Fruit fly (Drosophila melanogaster) whole organism, prepupa: ENCODE data around the gene Rev1.
A peak's percentile ranks its signal among the peaks of the same experiment; 100 is the strongest.

Experiments used
- Blimp-1 ChIP-seq: fragments of 200-800 bp; sonication (Bioruptor generic); optimal IDR thresholded peaks from 3 replicates; lab custom pipeline; 2017; ENCODE audit warnings: missing biosample characterization, missing genetic modification characterization, mild to moderate bottlenecking, moderate library complexity, missing genetic modification reagents
- CG10631 ChIP-seq: fragments of 200-800 bp; sonication (Bioruptor generic); optimal IDR thresholded peaks from 2 replicates; lab custom pipeline; 2016; ENCODE audit warnings: missing biosample characterization, missing genetic modification characterization
- CG10669 ChIP-seq: fragments of 200-800 bp; sonication (Bioruptor generic); optimal IDR thresholded peaks from 3 replicates; lab custom pipeline; 2018; ENCODE audit warnings: missing biosample characterization, mild to moderate bottlenecking, missing genetic modification characterization, moderate library complexity
- CG11902 ChIP-seq: fragments of 200-800 bp; sonication (Bioruptor generic); optimal IDR thresholded peaks from 3 replicates; lab custom pipeline; 2016; ENCODE audit warnings: missing biosample characterization, missing genetic modification characterization
- CG15336 ChIP-seq: fragments of 200-800 bp; sonication (Bioruptor generic); IDR thresholded peaks from 2 replicates; pipeline ENCODE4 v1.3.6; 2022; ENCODE audit warnings: missing biosample characterization, missing genetic modification characterization
- CG1621 ChIP-seq: fragments of 200-800 bp; sonication (Bioruptor generic); optimal IDR thresholded peaks from 3 replicates; lab custom pipeline; 2018; ENCODE audit warnings: missing biosample characterization, mild to moderate bottlenecking, missing genetic modification characterization
- CG16779 ChIP-seq: fragments of 200-800 bp; sonication (Bioruptor generic); optimal IDR thresholded peaks from 3 replicates; lab custom pipeline; 2017; ENCODE audit warnings: missing biosample characterization, mild to moderate bottlenecking, missing genetic modification characterization
- CG3032 ChIP-seq: fragments of 200-800 bp; optimal IDR thresholded peaks from 2 replicates; lab custom pipeline; 2019; ENCODE audit warnings: missing biosample characterization, mild to moderate bottlenecking, missing genetic modification characterization, moderate library complexity
- CG31627 ChIP-seq: fragments of 200-800 bp; sonication (Bioruptor generic); optimal IDR thresholded peaks from 3 replicates; lab custom pipeline; 2016; ENCODE audit warnings: missing biosample characterization, missing genetic modification characterization
- CG32006 ChIP-seq: fragments of 200-800 bp; sonication (Bioruptor generic); optimal IDR thresholded peaks from 3 replicates; lab custom pipeline; 2017; ENCODE audit warnings: missing biosample characterization, mild to moderate bottlenecking, missing genetic modification characterization
- CG34406 ChIP-seq: fragments of 200-800 bp; sonication (Bioruptor generic); optimal IDR thresholded peaks from 3 replicates; lab custom pipeline; 2016; ENCODE audit warnings: missing biosample characterization, missing genetic modification characterization
- CG4318 ChIP-seq: fragments of 200-800 bp; sonication (Bioruptor generic); optimal IDR thresholded peaks from 3 replicates; lab custom pipeline; 2017; ENCODE audit warnings: missing biosample characterization, mild to moderate bottlenecking, missing genetic modification characterization
- CG6163 ChIP-seq: fragments of 200-800 bp; sonication (Bioruptor generic); IDR thresholded peaks from 3 replicates; pipeline ENCODE4 v1.3.6; 2022; ENCODE audit warnings: missing biosample characterization, missing genetic modification characterization
- CG6276 ChIP-seq: fragments of 200-800 bp; sonication (Bioruptor generic); optimal IDR thresholded peaks from 2 replicates; lab custom pipeline; 2017; ENCODE audit warnings: missing biosample characterization, mild to moderate bottlenecking, missing genetic modification characterization
- CG6808 ChIP-seq: fragments of 200-800 bp; sonication (Bioruptor generic); optimal IDR thresholded peaks from 3 replicates; lab custom pipeline; 2017; ENCODE audit warnings: missing biosample characterization, missing genetic modification characterization, mild to moderate bottlenecking, moderate library complexity, missing genetic modification reagents
- CG8632 ChIP-seq: fragments of 200-800 bp; sonication (Bioruptor generic); optimal IDR thresholded peaks from 3 replicates; lab custom pipeline; 2016; ENCODE audit warnings: missing biosample characterization, missing genetic modification characterization
- CG9139 ChIP-seq: fragments of 200-800 bp; sonication (Bioruptor generic); optimal IDR thresholded peaks from 3 replicates; lab custom pipeline; 2017; ENCODE audit warnings: missing biosample characterization, mild to moderate bottlenecking, missing genetic modification characterization
- Eip75B ChIP-seq: fragments of 200-800 bp; sonication (Bioruptor generic); optimal IDR thresholded peaks from 3 replicates; lab custom pipeline; 2016; ENCODE audit warnings: missing biosample characterization, missing genetic modification characterization
- Eip78C ChIP-seq: fragments of 200-800 bp; sonication (Bioruptor generic); peaks from one replicate; lab custom pipeline; 2016; ENCODE audit warnings: missing biosample characterization, missing genetic modification characterization
- Ets21C ChIP-seq: fragments of 200-800 bp; sonication (Bioruptor generic); optimal IDR thresholded peaks from 3 replicates; lab custom pipeline; 2016; ENCODE audit warnings: missing biosample characterization, missing genetic modification characterization
- Ets96B ChIP-seq: fragments of 200-800 bp; optimal IDR thresholded peaks from 2 replicates; lab custom pipeline; 2019; ENCODE audit warnings: missing biosample characterization, mild to moderate bottlenecking, missing genetic modification characterization, moderate library complexity
- Hr38 ChIP-seq: sonication (Bioruptor generic); optimal IDR thresholded peaks from 2 replicates; lab custom pipeline; 2016; ENCODE audit warnings: missing biosample characterization, missing genetic modification characterization
- Hr4 ChIP-seq: fragments of 200-800 bp; sonication (Bioruptor generic); optimal IDR thresholded peaks from 3 replicates; lab custom pipeline; 2016; ENCODE audit warnings: missing biosample characterization, missing genetic modification characterization
- Lpt ChIP-seq: fragments of 200-800 bp; sonication (Bioruptor generic); optimal IDR thresholded peaks from 3 replicates; lab custom pipeline; 2016; ENCODE audit warnings: missing biosample characterization, missing genetic modification characterization
- Met ChIP-seq: fragments of 200-800 bp; sonication (Bioruptor generic); optimal IDR thresholded peaks from 3 replicates; lab custom pipeline; 2016; ENCODE audit warnings: missing biosample characterization, missing genetic modification characterization
- OdsH ChIP-seq: fragments of 200-800 bp; sonication (Bioruptor generic); optimal IDR thresholded peaks from 3 replicates; lab custom pipeline; 2016; ENCODE audit warnings: missing biosample characterization, missing genetic modification characterization
- Smox ChIP-seq: fragments of 200-800 bp; sonication (Bioruptor generic); optimal IDR thresholded peaks from 3 replicates; lab custom pipeline; 2016; ENCODE audit warnings: missing biosample characterization, missing genetic modification characterization
- Sox102F ChIP-seq: fragments of 200-800 bp; sonication (Bioruptor generic); optimal IDR thresholded peaks from 2 replicates; lab custom pipeline; 2016; ENCODE audit warnings: missing biosample characterization, mild to moderate bottlenecking, missing genetic modification characterization
- achi ChIP-seq: fragments of 200-800 bp; sonication (Bioruptor generic); optimal IDR thresholded peaks from 3 replicates; lab custom pipeline; 2016; ENCODE audit warnings: missing biosample characterization, missing genetic modification characterization
- acj6 ChIP-seq: fragments of 200-800 bp; sonication (Bioruptor generic); optimal IDR thresholded peaks from 3 replicates; lab custom pipeline; 2016; ENCODE audit warnings: missing biosample characterization, missing genetic modification characterization
- cyc ChIP-seq: fragments of 200-800 bp; sonication (Bioruptor generic); optimal IDR thresholded peaks from 3 replicates; lab custom pipeline; 2016; ENCODE audit warnings: missing biosample characterization, missing genetic modification characterization
- dac ChIP-seq: fragments of 200-800 bp; sonication (Bioruptor generic); optimal IDR thresholded peaks from 2 replicates; lab custom pipeline; 2017; ENCODE audit warnings: missing biosample characterization, mild to moderate bottlenecking, missing genetic modification characterization
- eg ChIP-seq: fragments of 200-800 bp; sonication (Bioruptor generic); IDR thresholded peaks from 3 replicates; pipeline ENCODE4 v1.3.6; 2022; ENCODE audit warnings: missing biosample characterization, missing genetic modification characterization
- esn ChIP-seq: fragments of 200-800 bp; sonication (Bioruptor generic); optimal IDR thresholded peaks from 2 replicates; lab custom pipeline; 2016; ENCODE audit warnings: missing biosample characterization, mild to moderate bottlenecking, missing genetic modification characterization, moderate library complexity
- fd59A ChIP-seq: fragments of 200-800 bp; sonication (Bioruptor generic); optimal IDR thresholded peaks from 2 replicates; lab custom pipeline; 2017; ENCODE audit warnings: missing biosample characterization, mild to moderate bottlenecking, missing genetic modification characterization, missing genetic modification reagents
- fd85E ChIP-seq: fragments of 200-800 bp; sonication (Bioruptor generic); optimal IDR thresholded peaks from 3 replicates; lab custom pipeline; 2016; ENCODE audit warnings: missing biosample characterization, missing genetic modification characterization
- fkh ChIP-seq: fragments of 200-800 bp; sonication (Bioruptor generic); optimal IDR thresholded peaks from 3 replicates; lab custom pipeline; 2017; ENCODE audit warnings: missing biosample characterization, mild to moderate bottlenecking, missing genetic modification characterization, moderate library complexity
- lz ChIP-seq: fragments of 200-800 bp; sonication (Bioruptor generic); optimal IDR thresholded peaks from 3 replicates; lab custom pipeline; 2016; ENCODE audit warnings: missing biosample characterization, missing genetic modification characterization
- net ChIP-seq: fragments of 200-800 bp; sonication (Bioruptor generic); optimal IDR thresholded peaks from 3 replicates; lab custom pipeline; 2016; ENCODE audit warnings: missing biosample characterization, missing genetic modification characterization
- pdm3 ChIP-seq: fragments of 200-800 bp; sonication (Bioruptor generic); optimal IDR thresholded peaks from 3 replicates; lab custom pipeline; 2016; ENCODE audit warnings: missing biosample characterization, missing genetic modification characterization
- spab ChIP-seq: fragments of 200-800 bp; sonication (Bioruptor generic); optimal IDR thresholded peaks from 2 replicates; lab custom pipeline; 2017; ENCODE audit warnings: missing biosample characterization, mild to moderate bottlenecking, missing genetic modification characterization, missing genetic modification reagents
- ss ChIP-seq, 2 experiments: fragments of 200-800 bp; sonication (Bioruptor generic); optimal IDR thresholded peaks; 2 replicates in 1 of 2; 3 replicates in 1 of 2; lab custom pipeline; 2017 to 2018; ENCODE audit warnings: mild to moderate bottlenecking in 2 of 2, missing biosample characterization in 2 of 2, missing genetic modification characterization in 2 of 2, moderate library complexity in 1 of 2
- svp ChIP-seq: fragments of 200-800 bp; sonication (Bioruptor generic); peaks from one replicate; lab custom pipeline; 2016; ENCODE audit warnings: missing biosample characterization, missing genetic modification characterization
- topi ChIP-seq: fragments of 200-800 bp; sonication (Bioruptor generic); optimal IDR thresholded peaks from 3 replicates; lab custom pipeline; 2016; ENCODE audit warnings: missing biosample characterization, missing genetic modification characterization
- vri ChIP-seq: fragments of 200-800 bp; sonication (Bioruptor generic); optimal IDR thresholded peaks from 3 replicates; lab custom pipeline; 2016; ENCODE audit warnings: missing biosample characterization, mild to moderate bottlenecking, missing genetic modification characterization

Gene Rev1

dm6 chr3L:633272-634254 is 20.6 kb upstream of the Rev1 start (continued):
- TF ChIP-seq ss (GFP tag; optimal IDR thresholded peaks at IDR 0.05; lab: Kevin White, UChicago) (peak in 1 of 2 experiments; percentile 51), CG16779 (peak; percentile 52), Hr38 (GFP tag; lab: Kevin White, UChicago) (peak; percentile 30), Ets21C (GFP tag; lab: Kevin White, UChicago) (peak; percentile 12), CG6163 (GFP tag; lab: Robert Waterston, UW) (peak; percentile 88), fkh (GFP tag; lab: Kevin White, UChicago) (peak; percentile 48), cyc (GFP tag; lab: Kevin White, UChicago) (peak; percentile 67), CG31627 (peak; percentile 70), CG11902 (GFP tag; lab: Kevin White, UChicago) (no peak), lz (GFP tag; lab: Kevin White, UChicago) (peak; percentile 58), acj6 (GFP tag; lab: Kevin White, UChicago) (peak; percentile 74), CG8632 (GFP tag; lab: Kevin White, UChicago) (peak; percentile 38), CG6808 (peak; percentile 53), pdm3 (GFP tag; lab: Kevin White, UChicago) (peak; percentile 81), Smox (GFP tag; lab: Kevin White, UChicago) (peak; percentile 48), Hr4 (GFP tag; lab: Kevin White, UChicago) (peak; percentile 92), vri (GFP tag; lab: Kevin White, UChicago) (peak; percentile 6), spab (peak; percentile 52), Met (GFP tag; lab: Kevin White, UChicago) (peak; percentile 68), topi (peak; percentile 55), eg (GFP tag; lab: Robert Waterston, UW) (peak; percentile 91), OdsH (GFP tag; lab: Kevin White, UChicago) (peak; percentile 82), CG10631 (GFP tag; lab: Kevin White, UChicago) (peak; percentile 67), Sox102F (GFP tag; lab: Kevin White, UChicago) (peak; percentile 57), Ets96B (tag; lab: Kevin White, UChicago) (peak; percentile 67), CG6276 (GFP tag; lab: Kevin White, UChicago) (peak; percentile 81), svp (no peak), Eip75B (GFP tag; lab: Kevin White, UChicago) (peak; percentile 67), CG3032 (peak; percentile 49), net (GFP tag; lab: Kevin White, UChicago) (peak; percentile 69), dac (GFP tag; lab: Kevin White, UChicago) (peak; percentile 83), fd59A (peak; percentile 54)
- TF ChIP-seq, all 60 proteins: peak for 55

DNA sequence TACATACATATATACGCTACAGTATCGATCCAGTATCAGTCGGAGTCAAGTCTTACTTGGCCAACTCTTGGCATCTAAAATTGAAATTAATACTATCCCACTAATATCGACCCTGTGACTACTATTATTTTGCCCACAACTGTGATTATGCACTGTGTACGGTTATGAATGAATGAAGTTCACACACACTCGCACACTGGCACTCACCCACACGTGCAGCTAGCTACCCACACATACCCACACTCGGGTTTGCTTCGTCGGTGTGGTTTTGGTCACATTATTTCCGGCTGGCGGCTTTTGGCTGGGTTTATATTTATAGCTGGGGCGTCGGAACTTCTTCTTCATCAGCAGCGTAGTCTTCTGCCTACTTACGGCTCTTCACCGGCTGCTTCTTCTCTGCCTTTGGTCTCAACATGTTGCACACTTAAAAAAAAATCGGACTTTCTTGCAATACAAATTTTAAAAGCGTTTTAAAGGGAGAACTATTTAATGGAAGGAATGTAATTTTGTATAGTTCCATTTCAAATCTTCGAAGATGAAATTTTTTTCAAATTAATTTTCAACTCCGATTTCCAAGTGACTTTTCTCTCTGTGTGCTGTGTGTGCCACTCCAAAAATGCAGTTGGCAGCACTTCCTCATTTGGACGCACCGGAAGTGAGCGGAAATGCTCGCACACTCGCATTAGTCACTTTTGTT is 19.7 kb upstream of the Rev1 start:
- TF ChIP-seq CG6276 (GFP tag; lab: Kevin White, UChicago) = peak; percentile 89
- TF ChIP-seq CG1621 = peak; percentile 54
- TF ChIP-seq fd85E (GFP tag; lab: Kevin White, UChicago) = peak; percentile 47
- peak; percentile 86 for TF ChIP-seq Eip75B (GFP tag; lab: Kevin White, UChicago)
- TF ChIP-seq Sox102F (GFP tag; lab: Kevin White, UChicago) = peak; percentile 77
- peak; percentile 49 to 64 for TF ChIP-seq ss (GFP tag; optimal IDR thresholded peaks at IDR 0.05; lab: Kevin White, UChicago)
- TF ChIP-seq achi (GFP tag; lab: Kevin White, UChicago) = peak; percentile 86
- peak; percentile 27 for TF ChIP-seq CG9139 (GFP tag; lab: Kevin White, UChicago)
- peak; percentile 84 for TF ChIP-seq pdm3 (GFP tag; lab: Kevin White, UChicago)
- peak; percentile 73 for TF ChIP-seq CG34406
- peak; percentile 70 for TF ChIP-seq CG11902 (GFP tag; lab: Kevin White, UChicago)
- TF ChIP-seq CG10669 (GFP tag; lab: Kevin White, UChicago) = peak; percentile 80
- TF ChIP-seq CG31627 = peak; percentile 80
- no peak for TF ChIP-seq Hr38 (GFP tag; lab: Kevin White, UChicago)
- peak; percentile 93 for TF ChIP-seq Eip78C
- peak; percentile 81 for TF ChIP-seq CG4318 (GFP tag; lab: Kevin White, UChicago)
- TF ChIP-seq Blimp-1 (GFP tag; lab: Kevin White, UChicago) = peak; percentile 26
- peak; percentile 74 for TF ChIP-seq Ets96B (tag; lab: Kevin White, UChicago)
- peak; percentile 94 for TF ChIP-seq CG32006 (GFP tag; lab: Kevin White, UChicago)
- TF ChIP-seq Lpt (GFP tag; lab: Kevin White, UChicago) = peak; percentile 88
- TF ChIP-seq esn (GFP tag; lab: Kevin White, UChicago) = peak; percentile 84
- TF ChIP-seq CG15336 (GFP tag; lab: Robert Waterston, UW) = peak; percentile 94
- peak; percentile 50 for TF ChIP-seq CG16779
- TF ChIP-seq OdsH (GFP tag; lab: Kevin White, UChicago) = peak; percentile 88
- peak; percentile 66 for TF ChIP-seq Smox (GFP tag; lab: Kevin White, UChicago)
- peak; percentile 70 for TF ChIP-seq spab
